Worm (Caenorhabditis elegans) whole organism, young adult: Measurements from ENCODE around the gene F10G2.1.

Experiments used
- B0035.1 ChIP-seq: sonication (generic microtip); optimal IDR thresholded peaks from 2 replicates; lab custom pipeline; 2016; ENCODE audit warnings: missing genetic modification characterization, mild to moderate bottlenecking, missing compliant biosample characterization, missing genotype, missing genetic modification reagents
- F22D6.2 ChIP-seq: sonication (generic microtip); optimal IDR thresholded peaks from 2 replicates; lab custom pipeline; 2016; ENCODE audit warnings: mild to moderate bottlenecking, missing genetic modification characterization, missing compliant biosample characterization
- F33H1.4 ChIP-seq: fragments of 200-800 bp; sonication (Bioruptor generic); IDR thresholded peaks from 2 replicates; pipeline ENCODE4 v1.3.6; 2022; ENCODE audit warnings: missing genetic modification reagents, missing genetic modification characterization, missing compliant biosample characterization
- F55B11.4 ChIP-seq: sonication (generic microtip); optimal IDR thresholded peaks from 2 replicates; lab custom pipeline; 2016; ENCODE audit warnings: missing compliant biosample characterization, missing genetic modification characterization, borderline replicate concordance; ENCODE audit not compliant: insufficient read depth
- K12H6.12 ChIP-seq: fragments of 200-800 bp; sonication (Bioruptor generic); optimal IDR thresholded peaks from 2 replicates; lab custom pipeline; 2018; ENCODE audit warnings: mild to moderate bottlenecking, missing genetic modification characterization, missing compliant biosample characterization
- T07F8.4 ChIP-seq: sonication (generic microtip); optimal IDR thresholded peaks from 2 replicates; lab custom pipeline; 2016; ENCODE audit warnings: mild to moderate bottlenecking, missing genetic modification characterization, moderate library complexity, missing compliant biosample characterization
- Y53F4B.3 ChIP-seq: fragments of 200-800 bp; sonication (Bioruptor generic); IDR thresholded peaks from 2 replicates; pipeline ENCODE4 v1.3.6; 2022; ENCODE audit warnings: missing genetic modification reagents, missing genetic modification characterization, missing compliant biosample characterization
- Y56A3A.18 ChIP-seq: fragments of 200-800 bp; sonication (Bioruptor generic); IDR thresholded peaks from 2 replicates; pipeline ENCODE4 v1.3.6; 2022; ENCODE audit warnings: missing genetic modification reagents, missing genetic modification characterization, missing compliant biosample characterization
- atf-7 ChIP-seq: sonication (generic microtip); optimal IDR thresholded peaks from 2 replicates; lab custom pipeline; 2017; ENCODE audit warnings: mild to moderate bottlenecking, missing genetic modification characterization, missing compliant biosample characterization
- athp-1 ChIP-seq: sonication (generic microtip); optimal IDR thresholded peaks from 2 replicates; lab custom pipeline; 2017; ENCODE audit warnings: mild to moderate bottlenecking, missing genetic modification characterization, missing compliant biosample characterization
- ceh-100 ChIP-seq: fragments of 200-800 bp; sonication (Bioruptor generic); IDR thresholded peaks from 2 replicates; pipeline ENCODE4 v1.3.6; 2022; ENCODE audit warnings: missing genetic modification reagents, missing genetic modification characterization, missing compliant biosample characterization
- chd-7 ChIP-seq: sonication (generic microtip); optimal IDR thresholded peaks from 2 replicates; lab custom pipeline; 2016; ENCODE audit warnings: mild to moderate bottlenecking, missing genetic modification characterization, moderate library complexity, missing compliant biosample characterization
- dpff-1 ChIP-seq: sonication (generic microtip); optimal IDR thresholded peaks from 2 replicates; lab custom pipeline; 2017; ENCODE audit warnings: mild to moderate bottlenecking, missing genetic modification characterization, missing compliant biosample characterization
- efl-1 ChIP-seq: fragments of 150-350 bp; optimal IDR thresholded peaks from 2 replicates; lab custom pipeline; 2014; ENCODE audit warnings: missing biosample characterization, missing genetic modification reagents, missing genetic modification characterization
- ekl-4 ChIP-seq: fragments of 200-800 bp; sonication (Bioruptor generic); IDR thresholded peaks from 2 replicates; pipeline ENCODE4 v1.3.6; 2022; ENCODE audit warnings: missing genetic modification reagents, missing genetic modification characterization, missing compliant biosample characterization
- ets-4 ChIP-seq: fragments of 200-800 bp; sonication (Bioruptor generic); optimal IDR thresholded peaks from 2 replicates; lab custom pipeline; 2018; ENCODE audit warnings: mild to moderate bottlenecking, missing genetic modification characterization, missing compliant biosample characterization
- fkh-3 ChIP-seq: sonication (generic microtip); optimal IDR thresholded peaks from 2 replicates; lab custom pipeline; 2016; ENCODE audit warnings: mild to moderate bottlenecking, missing genetic modification characterization, missing compliant biosample characterization
- gei-17 ChIP-seq: fragments of 200-800 bp; sonication (Bioruptor generic); optimal IDR thresholded peaks from 2 replicates; lab custom pipeline; 2018; ENCODE audit warnings: mild to moderate bottlenecking, missing genetic modification characterization, missing compliant biosample characterization
- him-1 ChIP-seq: sonication (generic microtip); optimal IDR thresholded peaks from 2 replicates; lab custom pipeline; 2016; ENCODE audit warnings: missing genotype, missing genetic modification reagents, missing genetic modification characterization, missing compliant biosample characterization
- hmg-1.2 ChIP-seq: fragments of 200-800 bp; sonication (Bioruptor generic); IDR thresholded peaks from 2 replicates; pipeline ENCODE4 v1.3.6; 2022; ENCODE audit warnings: missing genetic modification reagents, missing genetic modification characterization, missing compliant biosample characterization
- hrde-1 ChIP-seq: sonication (generic microtip); optimal IDR thresholded peaks from 2 replicates; lab custom pipeline; 2016; ENCODE audit warnings: missing genetic modification characterization, mild to moderate bottlenecking, missing compliant biosample characterization, moderate library complexity, missing genotype, missing genetic modification reagents, borderline replicate concordance
- lin-26 ChIP-seq: fragments of 200-800 bp; sonication (Bioruptor generic); IDR thresholded peaks from 2 replicates; pipeline ENCODE4 v1.3.6; 2022; ENCODE audit warnings: missing genetic modification reagents, missing genetic modification characterization, missing compliant biosample characterization
- lin-54 ChIP-seq: fragments of 200-800 bp; sonication (Bioruptor generic); optimal IDR thresholded peaks from 2 replicates; lab custom pipeline; 2018; ENCODE audit warnings: mild to moderate bottlenecking, missing genetic modification characterization, missing compliant biosample characterization
- madf-10 ChIP-seq: sonication (generic microtip); optimal IDR thresholded peaks from 2 replicates; lab custom pipeline; 2016; ENCODE audit warnings: mild to moderate bottlenecking, missing genetic modification characterization, missing compliant biosample characterization
- mes-4 ChIP-seq: sonication (generic microtip); optimal IDR thresholded peaks from 2 replicates; lab custom pipeline; 2016; ENCODE audit warnings: missing genotype, missing genetic modification characterization, missing compliant biosample characterization
- mxl-1 ChIP-seq: sonication (generic microtip); optimal IDR thresholded peaks from 2 replicates; lab custom pipeline; 2016; ENCODE audit warnings: missing genetic modification characterization, missing compliant biosample characterization
- nfya-1 ChIP-seq: sonication (generic microtip); optimal IDR thresholded peaks from 2 replicates; lab custom pipeline; 2017; ENCODE audit warnings: antibody characterized with exemption, missing compliant biosample characterization, missing genetic modification characterization, borderline replicate concordance; ENCODE audit not compliant: insufficient read depth
- nhr-179 ChIP-seq: sonication (generic microtip); optimal IDR thresholded peaks from 2 replicates; lab custom pipeline; 2016; ENCODE audit warnings: mild to moderate bottlenecking, missing genetic modification characterization, missing compliant biosample characterization
- nhr-27 ChIP-seq: fragments of 200-800 bp; sonication (Bioruptor generic); optimal IDR thresholded peaks from 2 replicates; lab custom pipeline; 2018; ENCODE audit warnings: mild to moderate bottlenecking, missing genetic modification characterization, moderate library complexity, missing compliant biosample characterization
- nhr-80 ChIP-seq: sonication (generic microtip); optimal IDR thresholded peaks from 2 replicates; lab custom pipeline; 2016; ENCODE audit warnings: missing genetic modification characterization, missing compliant biosample characterization
- pha-4 ChIP-seq: fragments of 150-350 bp; sonication (generic microtip); optimal IDR thresholded peaks from 2 replicates; lab custom pipeline; 2014; ENCODE audit warnings: missing biosample characterization, missing genetic modification reagents, missing genetic modification characterization
- rcor-1 ChIP-seq: fragments of 200-800 bp; sonication (Bioruptor generic); IDR thresholded peaks from 2 replicates; pipeline ENCODE4 v1.3.6; 2022; ENCODE audit warnings: missing genetic modification reagents, missing genetic modification characterization, missing compliant biosample characterization
- rpc-1 ChIP-seq, 2 experiments: fragments of 150-350 bp in 1 of 2; sonication (generic microtip) in 1 of 2; optimal IDR thresholded peaks; 2 replicates each; lab custom pipeline; 2014 to 2018; ENCODE audit warnings: missing biosample characterization in 1 of 2, missing genetic modification characterization in 1 of 2, missing genetic modification reagents in 1 of 2, missing genotype in 1 of 2
- sdz-38 ChIP-seq: sonication (generic microtip); optimal IDR thresholded peaks from 2 replicates; lab custom pipeline; 2016; ENCODE audit warnings: missing genotype, missing genetic modification characterization, missing compliant biosample characterization
- sea-2 ChIP-seq: fragments of 200-800 bp; sonication (Bioruptor generic); IDR thresholded peaks from 2 replicates; pipeline ENCODE4 v1.3.6; 2022; ENCODE audit warnings: missing genetic modification characterization, missing compliant biosample characterization
- snpc-3.4 ChIP-seq: sonication (generic microtip); optimal IDR thresholded peaks from 2 replicates; lab custom pipeline; 2017; ENCODE audit warnings: missing genetic modification characterization, mild to moderate bottlenecking, missing compliant biosample characterization, antibody characterized with exemption, moderate library complexity, missing genotype, missing genetic modification reagents
- somi-1 ChIP-seq: fragments of 200-800 bp; sonication (Bioruptor generic); optimal IDR thresholded peaks from 2 replicates; lab custom pipeline; 2018; ENCODE audit warnings: mild to moderate bottlenecking, missing genetic modification characterization, missing compliant biosample characterization
- tlf-1 ChIP-seq: fragments of 200-800 bp; sonication (Bioruptor generic); optimal IDR thresholded peaks from 2 replicates; lab custom pipeline; 2018; ENCODE audit warnings: mild to moderate bottlenecking, missing genetic modification characterization, missing compliant biosample characterization
- xnd-1 ChIP-seq: sonication (generic microtip); optimal IDR thresholded peaks from 2 replicates; lab custom pipeline; 2016; ENCODE audit warnings: missing genotype, missing genetic modification reagents, missing genetic modification characterization, missing compliant biosample characterization
- ztf-18 ChIP-seq: sonication (generic microtip); optimal IDR thresholded peaks from 2 replicates; lab custom pipeline; 2016; ENCODE audit warnings: missing genotype, mild to moderate bottlenecking, missing genetic modification characterization, missing compliant biosample characterization

Gene F10G2.1

ce11 chrV:7352186-7353053 lies 20.1 kb downstream of the F10G2.1 start, which contains the start of the genes srh-231 and srh-275:
srh-231 (minus strand) TSS chrV:7352236.
srh-275 (plus strand) TSS chrV:7353003.
- no peak for TF ChIP-seq dpff-1 (tag; lab: Kevin White, UChicago)
- TF ChIP-seq nfya-1, result no peak
- no peak for TF ChIP-seq chd-7
- no peak for TF ChIP-seq sdz-38
- TF ChIP-seq B0035.1 (tag; lab: Kevin White, UChicago), result no peak
- TF ChIP-seq him-1 (tag; lab: Kevin White, UChicago), result no peak
- TF ChIP-seq efl-1 (GFP tag; lab: Kevin White, UChicago), result no peak

ce11 chrV:7353602-7354001 lies 21.2 kb downstream of the F10G2.1 start:
- TF ChIP-seq hrde-1 (tag; lab: Kevin White, UChicago), result no peak
- no peak for TF ChIP-seq Y53F4B.3 (GFP tag; lab: Robert Waterston, UW)
- TF ChIP-seq ekl-4 (GFP tag; lab: Robert Waterston, UW), result no peak
- no peak for TF ChIP-seq xnd-1 (tag; lab: Kevin White, UChicago)
- TF ChIP-seq fkh-3 (tag; lab: Kevin White, UChicago), result no peak
- TF ChIP-seq lin-54 (GFP tag; lab: Kevin White, UChicago), result no peak
- TF ChIP-seq ets-4 (GFP tag; lab: Kevin White, UChicago), result no peak
- TF ChIP-seq mes-4 (tag; lab: Kevin White, UChicago), result no peak
- no peak for TF ChIP-seq tlf-1 (GFP tag; lab: Kevin White, UChicago)
- no peak for TF ChIP-seq somi-1 (GFP tag; lab: Kevin White, UChicago)
- TF ChIP-seq hmg-1.2 (GFP tag; lab: Robert Waterston, UW), result no peak
- no peak for TF ChIP-seq lin-26 (GFP tag; lab: Robert Waterston, UW)
- TF ChIP-seq Y56A3A.18 (GFP tag; lab: Robert Waterston, UW), result no peak
- TF ChIP-seq pha-4, result no peak
- TF ChIP-seq nhr-80 (tag; lab: Kevin White, UChicago), result no peak
- no peak for TF ChIP-seq nhr-179 (tag; lab: Kevin White, UChicago)
- TF ChIP-seq, all 124 proteins: peak for 0

- no peak for TF ChIP-seq rpc-1 (optimal IDR thresholded peaks at IDR 0.05; lab: Kevin White, UChicago)
- no peak for TF ChIP-seq rpc-1 (tag; optimal IDR thresholded peaks at IDR 0.05; lab: Kevin White, UChicago)
- TF ChIP-seq, all 124 proteins: peak for 0
These were observed 23.1 kb downstream of the F10G2.1 start, which contains the start of gene tag-293 for ce11 chrV:7355464-7355863. tag-293 (minus strand) TSS chrV:7355564.

ce11 chrV:7356684-7357083 lies 24.3 kb downstream of the F10G2.1 start, which contains the start of gene C03G6.21:
C03G6.21 (minus strand) TSS chrV:7356784.
- TF ChIP-seq F55B11.4 (no peak), F22D6.2 (tag; lab: Kevin White, UChicago) (no peak), K12H6.12 (tag; lab: Kevin White, UChicago) (no peak), nhr-27 (tag; lab: Kevin White, UChicago) (no peak)

- TF ChIP-seq sea-2, result no peak
- TF ChIP-seq F33H1.4, result no peak
- TF ChIP-seq ztf-18 (tag; lab: Kevin White, UChicago), result no peak
- TF ChIP-seq rcor-1 (GFP tag; lab: Robert Waterston, UW), result no peak
- TF ChIP-seq madf-10 (tag; lab: Kevin White, UChicago), result no peak
- no peak for TF ChIP-seq mes-4 (tag; lab: Kevin White, UChicago)
- TF ChIP-seq athp-1, result no peak
- no peak for TF ChIP-seq atf-7 (tag; lab: Kevin White, UChicago)
- TF ChIP-seq T07F8.4, result no peak
- no peak for TF ChIP-seq snpc-3.4 (tag; lab: Kevin White, UChicago)
- TF ChIP-seq mxl-1, result no peak
- no peak for TF ChIP-seq gei-17 (GFP tag; lab: Kevin White, UChicago)
- no peak for TF ChIP-seq efl-1 (GFP tag; lab: Kevin White, UChicago)
- no peak for TF ChIP-seq ceh-100 (GFP tag; lab: Robert Waterston, UW)
- TF ChIP-seq, all 124 proteins: peak for 0
These were observed 24.8 kb downstream of the F10G2.1 start, which contains the start of gene C03G6.6 for ce11 chrV:7357132-7357531. C03G6.6 (plus strand) TSS chrV:7357432.
